Fruit fly (Drosophila melanogaster) whole organism, embryonic: ENCODE data around the gene CG14410.

Experiments used
- BEAF-32 ChIP-seq: fragments of 200-800 bp; sonication (Bioruptor generic); optimal IDR thresholded peaks from 3 replicates; lab custom pipeline; 2017; ENCODE audit warnings: missing biosample characterization, missing genetic modification characterization, mild to moderate bottlenecking, moderate library complexity, missing genetic modification reagents
- Bdp1 ChIP-seq: fragments of 200-800 bp; sonication (Bioruptor generic); optimal IDR thresholded peaks from 3 replicates; lab custom pipeline; 2016; ENCODE audit warnings: missing biosample characterization, missing genetic modification characterization
- CG10274 ChIP-seq: fragments of 200-800 bp; sonication (Bioruptor generic); optimal IDR thresholded peaks from 3 replicates; lab custom pipeline; 2017; ENCODE audit warnings: missing biosample characterization, mild to moderate bottlenecking, missing genetic modification characterization
- CG11398 ChIP-seq: fragments of 200-800 bp; sonication (Bioruptor generic); optimal IDR thresholded peaks from 2 replicates; lab custom pipeline; 2016; ENCODE audit warnings: missing biosample characterization, missing genetic modification characterization
- CG12104 ChIP-seq: fragments of 200-800 bp; sonication (Bioruptor generic); optimal IDR thresholded peaks from 3 replicates; lab custom pipeline; 2016; ENCODE audit warnings: missing biosample characterization, missing genetic modification characterization
- CG12219 ChIP-seq: fragments of 200-800 bp; sonication (Bioruptor generic); optimal IDR thresholded peaks from 3 replicates; lab custom pipeline; 2018; ENCODE audit warnings: missing biosample characterization, mild to moderate bottlenecking, missing genetic modification characterization
- CG15269 ChIP-seq: fragments of 200-800 bp; sonication (Bioruptor generic); optimal IDR thresholded peaks from 2 replicates; lab custom pipeline; 2018; ENCODE audit warnings: missing biosample characterization, mild to moderate bottlenecking, missing genetic modification characterization, moderate library complexity
- CG1603 ChIP-seq: fragments of 200-800 bp; sonication (Bioruptor generic); optimal IDR thresholded peaks from 2 replicates; lab custom pipeline; 2019; ENCODE audit warnings: missing biosample characterization, mild to moderate bottlenecking, missing genetic modification characterization, moderate library complexity
- CG17186 ChIP-seq: fragments of 200-800 bp; sonication (Bioruptor generic); optimal IDR thresholded peaks from 3 replicates; lab custom pipeline; 2017; ENCODE audit warnings: missing biosample characterization, missing genetic modification reagents, missing genetic modification characterization
- CG34376 ChIP-seq: fragments of 200-800 bp; sonication (Bioruptor generic); optimal IDR thresholded peaks from 2 replicates; lab custom pipeline; 2018; ENCODE audit warnings: missing biosample characterization, mild to moderate bottlenecking, missing genetic modification characterization
- CG3838 ChIP-seq: fragments of 200-800 bp; sonication (Bioruptor generic); optimal IDR thresholded peaks from 3 replicates; lab custom pipeline; 2016; ENCODE audit warnings: missing biosample characterization, missing genetic modification characterization
- CG4360 ChIP-seq: fragments of 200-800 bp; sonication (Bioruptor generic); IDR thresholded peaks from 2 replicates; pipeline ENCODE4 v1.3.6; 2022; ENCODE audit warnings: missing biosample characterization, missing genetic modification characterization
- CG4424 ChIP-seq: fragments of 200-800 bp; sonication (Bioruptor generic); optimal IDR thresholded peaks from 3 replicates; lab custom pipeline; 2016; ENCODE audit warnings: missing biosample characterization, missing genetic modification characterization
- CG6654 ChIP-seq: fragments of 200-800 bp; sonication (Bioruptor generic); optimal IDR thresholded peaks from 2 replicates; lab custom pipeline; 2017; ENCODE audit warnings: missing biosample characterization, mild to moderate bottlenecking, missing genetic modification characterization
- CG8290 ChIP-seq, 3 experiments: fragments of 200-800 bp; sonication (Bioruptor generic); optimal IDR thresholded peaks; 2 replicates each; lab custom pipeline; 2016 to 2019; ENCODE audit warnings: missing biosample characterization in 3 of 3, missing genetic modification characterization in 3 of 3, mild to moderate bottlenecking in 2 of 3, moderate library complexity in 1 of 3
- Deaf1 ChIP-seq: fragments of 200-800 bp; optimal IDR thresholded peaks from 3 replicates; lab custom pipeline; 2019; ENCODE audit warnings: missing biosample characterization, mild to moderate bottlenecking, missing genetic modification characterization, moderate library complexity
- Dip2 ChIP-seq: fragments of 200-800 bp; sonication (Bioruptor generic); IDR thresholded peaks from 2 replicates; pipeline ENCODE4 v1.3.6; 2022; ENCODE audit warnings: missing biosample characterization, missing genetic modification characterization
- Eip74EF ChIP-seq, 2 experiments: fragments of 200-800 bp in 1 of 2; fragments of >200 bp in 1 of 2; sonication (Bioruptor generic) in 1 of 2; optimal IDR thresholded peaks; 2 replicates each; lab custom pipeline; 2017 to 2019; ENCODE audit warnings: missing biosample characterization in 2 of 2, missing genetic modification characterization in 2 of 2, mild to moderate bottlenecking in 1 of 2, moderate library complexity in 1 of 2
- HHEX ChIP-seq: fragments of 200-800 bp; sonication (Bioruptor generic); optimal IDR thresholded peaks from 3 replicates; lab custom pipeline; 2017; ENCODE audit warnings: missing biosample characterization, mild to moderate bottlenecking, missing genetic modification characterization, missing genetic modification reagents
- Jarid2 ChIP-seq: fragments of 200-800 bp; sonication (Bioruptor generic); optimal IDR thresholded peaks from 3 replicates; lab custom pipeline; 2017; ENCODE audit warnings: mild to moderate bottlenecking, missing biosample characterization, missing genetic modification reagents, missing genetic modification characterization
- Lhr ChIP-seq: fragments of 200-800 bp; sonication (Bioruptor generic); optimal IDR thresholded peaks from 3 replicates; lab custom pipeline; 2017; ENCODE audit warnings: mild to moderate bottlenecking, missing biosample characterization, missing genetic modification reagents, missing genetic modification characterization
- Lim3 ChIP-seq: fragments of 200-800 bp; sonication (Bioruptor generic); IDR thresholded peaks from 2 replicates; pipeline ENCODE4 v1.3.6; 2022; ENCODE audit warnings: missing biosample characterization, missing genetic modification characterization
- Lpt ChIP-seq: fragments of >200 bp; optimal IDR thresholded peaks from 2 replicates; lab custom pipeline; 2018; ENCODE audit warnings: missing biosample characterization, missing genetic modification characterization
- Ravus ChIP-seq: fragments of 200-800 bp; sonication (Bioruptor generic); IDR thresholded peaks from 2 replicates; pipeline ENCODE4 v1.3.6; 2022; ENCODE audit warnings: missing biosample characterization, missing genetic modification characterization
- Rfx ChIP-seq: fragments of 200-800 bp; sonication (Bioruptor generic); IDR thresholded peaks from 2 replicates; pipeline ENCODE4 v1.3.6; 2022; ENCODE audit warnings: missing biosample characterization, missing genetic modification characterization
- ato ChIP-seq: fragments of 200-800 bp; sonication (Bioruptor generic); IDR thresholded peaks from 2 replicates; pipeline ENCODE4 v1.3.6; 2022; ENCODE audit warnings: missing biosample characterization, missing genetic modification characterization; ENCODE audit not compliant: partially characterized antibody
- bab2 ChIP-seq: fragments of 200-800 bp; sonication (Bioruptor generic); optimal IDR thresholded peaks from 2 replicates; lab custom pipeline; 2016; ENCODE audit warnings: missing biosample characterization, missing genetic modification characterization
- bigmax ChIP-seq: fragments of 200-800 bp; sonication (Bioruptor generic); optimal IDR thresholded peaks from 2 replicates; lab custom pipeline; 2018; ENCODE audit warnings: missing biosample characterization, mild to moderate bottlenecking, missing genetic modification characterization
- br ChIP-seq: fragments of >200 bp; optimal IDR thresholded peaks from 2 replicates; lab custom pipeline; 2017
- cwo ChIP-seq: fragments of 200-800 bp; sonication (Bioruptor generic); optimal IDR thresholded peaks from 3 replicates; lab custom pipeline; 2017; ENCODE audit warnings: missing biosample characterization, missing genetic modification characterization, mild to moderate bottlenecking, moderate library complexity, missing genetic modification reagents
- dimm ChIP-seq: fragments of 200-800 bp; sonication (Bioruptor generic); IDR thresholded peaks from 2 replicates; pipeline ENCODE4 v1.3.6; 2022; ENCODE audit warnings: missing biosample characterization, missing genetic modification characterization
- disco-r ChIP-seq: fragments of 200-800 bp; sonication (Bioruptor generic); optimal IDR thresholded peaks from 2 replicates; lab custom pipeline; 2016; ENCODE audit warnings: missing biosample characterization, missing genetic modification characterization
- esg ChIP-seq: fragments of 200-800 bp; sonication (Bioruptor generic); conservative IDR thresholded peaks from 2 replicates; pipeline ENCODE4 v1.3.6; 2022; ENCODE audit warnings: missing biosample characterization, missing genetic modification characterization
- gsb ChIP-seq: fragments of 200-800 bp; sonication (Bioruptor generic); IDR thresholded peaks from 2 replicates; pipeline ENCODE4 v1.3.6; 2022; ENCODE audit warnings: missing biosample characterization, missing genetic modification characterization
- ham ChIP-seq: fragments of 200-800 bp; sonication (Bioruptor generic); IDR thresholded peaks from 2 replicates; pipeline ENCODE4 v1.3.6; 2022; ENCODE audit warnings: missing biosample characterization, missing genetic modification characterization
- luna ChIP-seq: fragments of 200-800 bp; sonication (Bioruptor generic); optimal IDR thresholded peaks from 2 replicates; lab custom pipeline; 2016; ENCODE audit warnings: missing biosample characterization, missing genetic modification characterization
- mld ChIP-seq: fragments of 200-800 bp; sonication (Bioruptor generic); IDR thresholded peaks from 3 replicates; pipeline ENCODE4 v1.3.6; 2022; ENCODE audit warnings: missing biosample characterization, missing genetic modification characterization; ENCODE audit not compliant: partially characterized antibody
- nom ChIP-seq: fragments of 200-800 bp; sonication (Bioruptor generic); optimal IDR thresholded peaks from 2 replicates; lab custom pipeline; 2017; ENCODE audit warnings: missing biosample characterization, missing genetic modification characterization, mild to moderate bottlenecking, moderate library complexity, missing genetic modification reagents
- org-1 ChIP-seq: fragments of 200-800 bp; sonication (Bioruptor generic); optimal IDR thresholded peaks from 2 replicates; lab custom pipeline; 2017; ENCODE audit warnings: missing biosample characterization, missing genetic modification characterization
- pnt ChIP-seq: fragments of 200-800 bp; sonication (Bioruptor generic); optimal IDR thresholded peaks from 3 replicates; lab custom pipeline; 2016; ENCODE audit warnings: missing biosample characterization, missing genetic modification characterization
- repo ChIP-seq: fragments of 200-800 bp; sonication (Bioruptor generic); optimal IDR thresholded peaks from 2 replicates; lab custom pipeline; 2016; ENCODE audit warnings: missing biosample characterization, missing genetic modification characterization
- ro ChIP-seq: fragments of 200-800 bp; sonication (Bioruptor generic); IDR thresholded peaks from 2 replicates; pipeline ENCODE4 v1.3.6; 2022; ENCODE audit warnings: missing biosample characterization, missing genetic modification characterization
- shn ChIP-seq: fragments of 200-800 bp; sonication (Bioruptor generic); optimal IDR thresholded peaks from 3 replicates; lab custom pipeline; 2016; ENCODE audit warnings: missing biosample characterization, missing genetic modification characterization
- sisA ChIP-seq: fragments of 200-800 bp; sonication (Bioruptor generic); IDR thresholded peaks from 2 replicates; pipeline ENCODE4 v1.3.6; 2022; ENCODE audit warnings: missing biosample characterization, missing genetic modification characterization
- sr ChIP-seq: fragments of 200-800 bp; sonication (Bioruptor generic); IDR thresholded peaks from 3 replicates; pipeline ENCODE4 v1.3.6; 2022; ENCODE audit warnings: missing biosample characterization, missing genetic modification characterization
- tna ChIP-seq: fragments of 200-800 bp; sonication (Bioruptor generic); IDR thresholded peaks from 2 replicates; pipeline ENCODE4 v1.3.6; 2022; ENCODE audit warnings: missing biosample characterization, missing genetic modification characterization; ENCODE audit not compliant: partially characterized antibody
- trem ChIP-seq: fragments of 200-800 bp; optimal IDR thresholded peaks from 3 replicates; lab custom pipeline; 2019; ENCODE audit warnings: missing biosample characterization, mild to moderate bottlenecking, missing genetic modification characterization, moderate library complexity
- usp ChIP-seq: fragments of >200 bp; optimal IDR thresholded peaks from 2 replicates; lab custom pipeline; 2017; ENCODE audit warnings: missing biosample characterization, missing genetic modification characterization
- wdn ChIP-seq: fragments of 200-800 bp; sonication (Bioruptor generic); IDR thresholded peaks from 2 replicates; pipeline ENCODE4 v1.3.6; 2022; ENCODE audit warnings: missing biosample characterization, missing genetic modification characterization
- zfh2 ChIP-seq: fragments of 200-800 bp; sonication (Bioruptor generic); optimal IDR thresholded peaks from 2 replicates; lab custom pipeline; 2016; ENCODE audit warnings: missing biosample characterization, missing genetic modification characterization

CG14410 gene

dm6 chrX:14839739-14840347 is 3.3 kb downstream of the CG14410 start (continued):
- TF ChIP-seq CG17186 (GFP tag; lab: Kevin White, UChicago) (no peak), bigmax (GFP tag; lab: Kevin White, UChicago) (no peak), cwo (GFP tag; lab: Kevin White, UChicago) (peak; percentile 47), Rfx (GFP tag; lab: Robert Waterston, UW) (peak; percentile 84), bab2 (no peak), CG10274 (GFP tag; lab: Kevin White, UChicago) (no peak), zfh2 (GFP tag; lab: Kevin White, UChicago) (peak; percentile 70), Lhr (GFP tag; lab: Kevin White, UChicago) (no peak), disco-r (no peak), ro (GFP tag; lab: Robert Waterston, UW) (no peak), repo (GFP tag; lab: Kevin White, UChicago) (no peak), wdn (GFP tag; lab: Robert Waterston, UW) (peak; percentile 68; the same call in 1 of the 2 replicates), br (no peak), CG6654 (no peak), usp (GFP tag; lab: Kevin White, UChicago) (no peak), CG4360 (GFP tag; lab: Robert Waterston, UW) (peak; percentile 93), nom (no peak), CG12104 (GFP tag; lab: Kevin White, UChicago) (no peak), sisA (GFP tag; lab: Robert Waterston, UW) (peak; percentile 20; the same call in 1 of the 2 replicates), Eip74EF (GFP tag; optimal IDR thresholded peaks at IDR 0.05; lab: Kevin White, UChicago) (no peak), mld (GFP tag; lab: Robert Waterston, UW) (no peak), Lpt (no peak), CG3838 (GFP tag; lab: Kevin White, UChicago) (no peak), tna (GFP tag; lab: Robert Waterston, UW) (no peak), CG34376 (GFP tag; lab: Kevin White, UChicago) (peak; percentile 61), ato (GFP tag; lab: Robert Waterston, UW) (no peak), org-1 (GFP tag; lab: Kevin White, UChicago) (peak; percentile 17), shn (GFP tag; lab: Kevin White, UChicago) (peak; percentile 60), CG1603 (tag; lab: Kevin White, UChicago) (peak; percentile 48), Bdp1 (peak; percentile 30), ham (GFP tag; lab: Robert Waterston, UW) (peak; percentile 27; the same call in 1 of the 2 replicates), Jarid2 (GFP tag; lab: Kevin White, UChicago) (peak; percentile 30), Dip2 (no peak), Deaf1 (tag; lab: Kevin White, UChicago) (no peak), sr (GFP tag; lab: Robert Waterston, UW) (no peak), trem (tag; lab: Kevin White, UChicago) (no peak), dimm (GFP tag; lab: Robert Waterston, UW) (no peak), Lim3 (no peak), gsb (peak; percentile 38; the same call in 1 of the 2 replicates), Ravus (GFP tag; lab: Robert Waterston, UW) (no peak), HHEX (peak; percentile 39), CG11398 (GFP tag; lab: Kevin White, UChicago) (no peak), esg (GFP tag; lab: Robert Waterston, UW) (no peak), luna (GFP tag; lab: Kevin White, UChicago) (no peak), CG4424 (GFP tag; lab: Kevin White, UChicago) (no peak), BEAF-32 (no peak), pnt (no peak), CG12219 (GFP tag; lab: Kevin White, UChicago) (peak; percentile 4), CG8290 (GFP tag; optimal IDR thresholded peaks at IDR 0.05; lab: Kevin White, UChicago) (no peak), CG8290 (tag; optimal IDR thresholded peaks at IDR 0.05; lab: Kevin White, UChicago) (peak in 1 of 2 experiments; percentile 76), CG15269 (tag; lab: Kevin White, UChicago) (peak; percentile 35)
